Worm (Caenorhabditis elegans): ENCODE data around the gene daf-6.

The daf-6 gene

DNA sequence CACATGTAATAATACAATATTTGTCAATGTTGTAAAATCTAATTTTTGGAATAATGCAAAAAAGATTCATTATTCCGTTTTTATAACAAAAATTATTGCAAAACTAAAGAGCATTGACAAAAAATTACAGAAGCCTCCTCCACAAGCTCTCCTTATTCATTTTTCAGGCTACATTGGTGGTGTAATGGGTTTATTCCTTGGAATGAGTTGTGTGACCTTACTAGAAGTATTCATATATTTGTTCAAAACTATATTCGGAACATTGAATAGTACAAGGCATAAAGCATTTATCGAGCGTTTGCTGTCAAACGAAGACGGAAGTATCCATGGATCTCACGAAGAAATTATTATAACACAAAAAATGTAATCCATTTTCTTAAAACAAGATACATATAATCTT lies 36.4 kb upstream of the daf-6 start:
- TF ChIP-seq lin-40 (tag; optimal IDR thresholded peaks at IDR 0.05) (no peak), lag-1 (GFP tag; IDR thresholded peaks at IDR 0.05) (no peak), nfya-1 (tag; optimal IDR thresholded peaks at IDR 0.05; ENCODE audit: borderline replicate concordance, insufficient read depth) (no peak), C06A6.2 (GFP tag; conservative IDR thresholded peaks at IDR 0.05) (no peak), hlh-12 (tag; optimal IDR thresholded peaks at IDR 0.05) (no peak), ama-1 (optimal IDR thresholded peaks at IDR 0.05) (no peak), ama-1 (GFP tag; optimal IDR thresholded peaks at IDR 0.05) (no peak), nfyb-1 (GFP tag; IDR thresholded peaks at IDR 0.05) (no peak), sdz-38 (tag; optimal IDR thresholded peaks at IDR 0.05) (no peak), attf-6 (GFP tag; IDR thresholded peaks at IDR 0.05) (no peak), rec-8 (tag; optimal IDR thresholded peaks at IDR 0.05) (no peak), nhr-179 (tag; optimal IDR thresholded peaks at IDR 0.05) (no peak), nhr-90 (tag; optimal IDR thresholded peaks at IDR 0.05) (no peak), ztf-25 (GFP tag; IDR thresholded peaks at IDR 0.05) (no peak), nhr-120 (GFP tag; IDR thresholded peaks at IDR 0.05) (no peak)

DNA sequence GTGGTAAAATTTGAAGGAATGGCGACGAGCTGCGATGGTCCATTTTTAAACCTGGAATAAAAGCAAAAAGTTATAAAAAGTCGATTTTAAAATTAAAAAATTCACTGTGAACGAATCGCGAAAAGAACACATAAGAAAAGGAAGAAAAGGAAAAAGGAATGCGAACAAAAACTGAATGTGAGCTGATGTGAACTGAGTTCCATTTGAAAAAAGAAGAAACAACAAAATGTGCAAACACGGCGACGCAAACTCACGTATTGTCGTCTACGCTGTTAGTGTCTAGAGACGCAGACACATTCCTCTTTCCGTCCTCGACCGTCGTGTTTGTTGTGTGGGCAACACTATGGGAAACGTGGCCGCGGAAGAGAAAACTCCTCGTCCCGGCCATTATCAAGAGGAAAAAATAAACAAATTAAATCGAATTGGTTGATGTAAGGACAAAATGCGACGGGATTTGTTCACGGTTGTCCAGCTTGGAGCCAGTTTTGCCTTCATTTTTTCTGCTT lies 34.5 kb upstream of the daf-6 start, which contains the start of the genes C27C12.1 and C27C12.4:
TSS of gene C27C12.1 (minus strand) at position 51 of the 506 bp plus-strand sequence.
TSS of gene C27C12.4 (plus strand) at position 375 of the 506 bp plus-strand sequence.
- peak; percentile 90 for TF ChIP-seq ZK185.1 (tag; optimal IDR thresholded peaks at IDR 0.05; ENCODE audit: poor library complexity, severe bottlenecking)
- 0 out of 2 replicates have a peak, but pooled peaks have one; percentile 21 for TF ChIP-seq bed-2 (GFP tag; IDR thresholded peaks at IDR 0.05)
- TF ChIP-seq C06A6.2 (GFP tag; conservative IDR thresholded peaks at IDR 0.05): peak; percentile 35; the same call in 1 of the 2 replicates
- peak; percentile 57; the same call in 1 of the 2 replicates for TF ChIP-seq nfyb-1 (GFP tag; IDR thresholded peaks at IDR 0.05)
- no peak for TF ChIP-seq rec-8 (tag; optimal IDR thresholded peaks at IDR 0.05)
- TF ChIP-seq ztf-18 (tag; optimal IDR thresholded peaks at IDR 0.05): peak; percentile 31
- peak; percentile 38 for TF ChIP-seq ztf-26 (tag; optimal IDR thresholded peaks at IDR 0.05)
- peak in 1 of 3 experiments; percentile 70 for TF ChIP-seq lin-35 (GFP tag; optimal IDR thresholded peaks at IDR 0.05)
- peak; percentile 50; the same call in 1 of the 2 replicates for TF ChIP-seq B0336.3 (GFP tag; IDR thresholded peaks at IDR 0.05)
- no peak for TF ChIP-seq F49E8.2 (tag; optimal IDR thresholded peaks at IDR 0.05; ENCODE audit: insufficient read depth)
- TF ChIP-seq ceh-27 (GFP tag; optimal IDR thresholded peaks at IDR 0.05): peak; percentile 80
- TF ChIP-seq atf-7 (tag; optimal IDR thresholded peaks at IDR 0.05): peak; percentile 26
- TF ChIP-seq let-607 (tag; optimal IDR thresholded peaks at IDR 0.05): peak; percentile 9 to 48
- TF ChIP-seq egrh-3 (GFP tag; IDR thresholded peaks at IDR 0.05): no peak
- TF ChIP-seq K11D2.4 (GFP tag; IDR thresholded peaks at IDR 0.05): peak; percentile 80
- no peak for TF ChIP-seq lag-1 (GFP tag; IDR thresholded peaks at IDR 0.05)
- peak; percentile 75 for TF ChIP-seq K12H6.12 (tag; optimal IDR thresholded peaks at IDR 0.05)
- no peak for TF ChIP-seq F57C9.4 (tag; optimal IDR thresholded peaks at IDR 0.05)
- TF ChIP-seq Y53G8AR.9 (GFP tag; conservative IDR thresholded peaks at IDR 0.05): 0 out of 2 replicates have a peak, but pooled peaks have one; percentile 59
- peak; percentile 57 for TF ChIP-seq pha-4 (tag; optimal IDR thresholded peaks at IDR 0.05)
- peak; percentile 77 for TF ChIP-seq dox-1 (GFP tag; IDR thresholded peaks at IDR 0.05)
- no peak for TF ChIP-seq C17E4.6 (GFP tag; IDR thresholded peaks at IDR 0.05)
- 0 out of 2 replicates have a peak, but pooled peaks have one; percentile 44 for TF ChIP-seq lir-1 (GFP tag; conservative IDR thresholded peaks at IDR 0.05)
- peak; percentile 81 for TF ChIP-seq attf-5 (GFP tag; optimal IDR thresholded peaks at IDR 0.05)
- no peak for TF ChIP-seq cebp-1 (GFP tag; IDR thresholded peaks at IDR 0.05)
- no peak for TF ChIP-seq cebp-1 (tag; optimal IDR thresholded peaks at IDR 0.05)
- peak; percentile 15 for TF ChIP-seq gei-17 (GFP tag; optimal IDR thresholded peaks at IDR 0.05)
- TF ChIP-seq nhr-80 (tag; optimal IDR thresholded peaks at IDR 0.05): peak; percentile 83
- peak; percentile 67; the same call in 1 of the 2 replicates for TF ChIP-seq pbrm-1 (GFP tag; IDR thresholded peaks at IDR 0.05)
- peak; percentile 37 for TF ChIP-seq madf-10 (tag; optimal IDR thresholded peaks at IDR 0.05)
- TF ChIP-seq Y56A3A.18 (GFP tag; IDR thresholded peaks at IDR 0.05): 0 out of 2 replicates have a peak, but pooled peaks have one; percentile 33
- no peak for TF ChIP-seq F37B4.10 (GFP tag; IDR thresholded peaks at IDR 0.05)
- peak; percentile 62 for TF ChIP-seq mcd-1 (GFP tag; IDR thresholded peaks at IDR 0.05)
- TF ChIP-seq snpc-4 (GFP tag; optimal IDR thresholded peaks at IDR 0.05): peak; percentile 21
- peak in 2 of 4 experiments; percentile 67 to 75 for TF ChIP-seq snpc-4 (tag; optimal IDR thresholded peaks at IDR 0.05)
- peak; percentile 0 for TF ChIP-seq snpc-1.3 (tag; optimal IDR thresholded peaks at IDR 0.05; ENCODE audit: insufficient read depth)

Measured in whole organism, young adult.